Fruit fly (Drosophila melanogaster): Measurements from ENCODE around the gene CG12016.

CG12016 gene

dm6 chr3L:3325925-3326903 is 6.9 kb downstream of the CG12016 start, which contains the start of gene Gtpx (continued):
- 0 out of 3 replicates have a peak, but pooled peaks have one; percentile 40 for TF ChIP-seq eg (GFP tag; IDR thresholded peaks at IDR 0.05)
- TF ChIP-seq cyc (GFP tag; optimal IDR thresholded peaks at IDR 0.05) = peak; percentile 40
- no peak for TF ChIP-seq Hr4 (GFP tag; optimal IDR thresholded peaks at IDR 0.05)
- no peak for TF ChIP-seq CG1621 (tag; optimal IDR thresholded peaks at IDR 0.05)
- no peak for TF ChIP-seq CG11762 (GFP tag; optimal IDR thresholded peaks at IDR 0.05; ENCODE audit: insufficient read depth)
- TF ChIP-seq CG8119 (GFP tag; IDR thresholded peaks at IDR 0.05) = peak; percentile 40; the same call in 1 of the 3 replicates
- no peak for TF ChIP-seq Gug (GFP tag; IDR thresholded peaks at IDR 0.05)
- TF ChIP-seq Ets21C (GFP tag; optimal IDR thresholded peaks at IDR 0.05) = no peak
- TF ChIP-seq Ets96B (tag; optimal IDR thresholded peaks at IDR 0.05) = no peak
- no peak for TF ChIP-seq OdsH (GFP tag; optimal IDR thresholded peaks at IDR 0.05)
- TF ChIP-seq CG6792 (GFP tag; optimal IDR thresholded peaks at IDR 0.05) = peak; percentile 56
- TF ChIP-seq Eip75B (GFP tag; optimal IDR thresholded peaks at IDR 0.05) = peak; percentile 34
- TF ChIP-seq Lpt (GFP tag; optimal IDR thresholded peaks at IDR 0.05) = no peak
- no peak for TF ChIP-seq dac (GFP tag; optimal IDR thresholded peaks at IDR 0.05)
- peak; percentile 76 for TF ChIP-seq CG31627 (GFP tag; optimal IDR thresholded peaks at IDR 0.05)
- peak; percentile 66 for TF ChIP-seq Eip78C (GFP tag)
- peak; percentile 63 for TF ChIP-seq lz (GFP tag; optimal IDR thresholded peaks at IDR 0.05)
- peak; percentile 14 for TF ChIP-seq CG7368 (GFP tag; optimal IDR thresholded peaks at IDR 0.05)
- TF ChIP-seq CG6808 (GFP tag; optimal IDR thresholded peaks at IDR 0.05) = peak; percentile 50
- TF ChIP-seq CG6276 (GFP tag; optimal IDR thresholded peaks at IDR 0.05) = peak; percentile 71
- no peak for TF ChIP-seq Hr38 (GFP tag; optimal IDR thresholded peaks at IDR 0.05)
- no peak for TF ChIP-seq Sox102F (GFP tag; optimal IDR thresholded peaks at IDR 0.05)
- peak; percentile 18 for TF ChIP-seq CG10669 (GFP tag; optimal IDR thresholded peaks at IDR 0.05)
- TF ChIP-seq dsx (GFP tag; optimal IDR thresholded peaks at IDR 0.05; ENCODE audit: poor library complexity, severe bottlenecking) = no peak
- peak; percentile 65 for TF ChIP-seq Blimp-1 (GFP tag; optimal IDR thresholded peaks at IDR 0.05)
- TF ChIP-seq spab (GFP tag; optimal IDR thresholded peaks at IDR 0.05) = peak; percentile 57

DNA sequence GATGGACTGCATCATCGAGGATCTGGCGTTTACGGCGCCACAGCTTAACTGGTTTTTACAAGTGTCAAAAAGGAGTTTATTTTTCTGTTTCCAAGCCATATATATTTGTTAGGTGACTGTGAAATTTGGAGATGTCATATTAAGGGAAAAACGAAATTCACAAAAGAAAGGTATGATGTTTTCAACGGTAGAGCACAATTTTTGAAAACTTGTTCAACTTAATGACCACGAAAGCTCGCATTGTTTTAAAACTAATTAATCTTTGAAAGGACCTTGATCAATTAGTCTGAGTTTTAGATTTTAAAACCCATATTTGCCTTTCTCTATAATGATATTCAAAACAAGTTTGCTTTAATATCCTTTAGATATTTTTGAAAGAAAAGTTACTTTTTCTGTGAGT is 9.4 kb downstream of the CG12016 start, which contains the start of gene Strip:
Gene Strip, minus strand, starts transcription at position 101 of the 400 bp plus-strand sequence.
- TF ChIP-seq CG6163 (GFP tag; IDR thresholded peaks at IDR 0.05) (no peak), Met (GFP tag; optimal IDR thresholded peaks at IDR 0.05) (no peak), CG31627 (GFP tag; optimal IDR thresholded peaks at IDR 0.05) (no peak), CG34406 (GFP tag; optimal IDR thresholded peaks at IDR 0.05) (no peak), CG9139 (GFP tag; optimal IDR thresholded peaks at IDR 0.05) (no peak), CG11762 (GFP tag; optimal IDR thresholded peaks at IDR 0.05; ENCODE audit: insufficient read depth) (no peak), CG7368 (GFP tag; optimal IDR thresholded peaks at IDR 0.05) (no peak)

- TF ChIP-seq Hr39 (GFP tag; optimal IDR thresholded peaks at IDR 0.05) = no peak
- no peak for TF ChIP-seq OdsH (GFP tag; optimal IDR thresholded peaks at IDR 0.05)
- no peak for TF ChIP-seq Eip78C (GFP tag)
- no peak for TF ChIP-seq CG11294 (GFP tag; IDR thresholded peaks at IDR 0.05)
- no peak for TF ChIP-seq dac (GFP tag; optimal IDR thresholded peaks at IDR 0.05)
- no peak for TF ChIP-seq Smox (GFP tag; optimal IDR thresholded peaks at IDR 0.05)
- TF ChIP-seq CG8119 (GFP tag; IDR thresholded peaks at IDR 0.05) = 0 out of 3 replicates have a peak, but pooled peaks have one; percentile 3
These were observed 10.4 kb downstream of the CG12016 start, which contains the start of gene CG14961 for dm6 chr3L:3329763-3330162. Gene CG14961 (plus strand): TSS chr3L:3330063.

dm6 chr3L:3334784-3335183 is 15.4 kb downstream of the CG12016 start, which contains the start of gene CG14969:
Gene CG14969 (minus strand): TSS chr3L:3334978.
- no peak for TF ChIP-seq CG34406 (GFP tag; optimal IDR thresholded peaks at IDR 0.05)
- peak; percentile 21 for TF ChIP-seq esn (GFP tag; optimal IDR thresholded peaks at IDR 0.05)
- no peak for TF ChIP-seq Ets96B (tag; optimal IDR thresholded peaks at IDR 0.05)

All from whole organism, prepupa.